Worm (Caenorhabditis elegans) whole organism, young adult: ENCODE results near the gene C17G10.13.
A peak's percentile ranks its signal among the peaks of the same experiment; 100 is the strongest.

Source experiments
- B0261.1 ChIP-seq: sonication (generic microtip); optimal IDR thresholded peaks from 2 replicates; lab custom pipeline; 2016; ENCODE audit warnings: mild to moderate bottlenecking, missing genetic modification characterization, moderate library complexity, missing compliant biosample characterization
- F33H1.4 ChIP-seq: fragments of 200-800 bp; sonication (Bioruptor generic); IDR thresholded peaks from 2 replicates; pipeline ENCODE4 v1.3.6; 2022; ENCODE audit warnings: missing genetic modification reagents, missing genetic modification characterization, missing compliant biosample characterization
- K11D2.4 ChIP-seq: fragments of 200-800 bp; sonication (Bioruptor generic); IDR thresholded peaks from 2 replicates; pipeline ENCODE4 v1.3.6; 2022; ENCODE audit warnings: missing genetic modification reagents, missing genetic modification characterization, missing compliant biosample characterization
- K12H6.12 ChIP-seq: fragments of 200-800 bp; sonication (Bioruptor generic); optimal IDR thresholded peaks from 2 replicates; lab custom pipeline; 2018; ENCODE audit warnings: mild to moderate bottlenecking, missing genetic modification characterization, missing compliant biosample characterization
- Y53G8AR.9 ChIP-seq: fragments of 200-800 bp; sonication (Bioruptor generic); conservative IDR thresholded peaks from 2 replicates; pipeline ENCODE4 v1.3.6; 2022; ENCODE audit warnings: missing genetic modification reagents, missing genetic modification characterization, missing compliant biosample characterization
- Y79H2A.3 ChIP-seq: fragments of 200-800 bp; sonication (Bioruptor generic); conservative IDR thresholded peaks from 2 replicates; pipeline ENCODE4 v1.3.6; 2022; ENCODE audit warnings: missing genetic modification reagents, missing genetic modification characterization, missing compliant biosample characterization
- Y95B8A.8 ChIP-seq: fragments of 200-800 bp; sonication (Bioruptor generic); IDR thresholded peaks from 2 replicates; pipeline ENCODE4 v1.3.6; 2022; ENCODE audit warnings: missing genetic modification reagents, missing genetic modification characterization, missing compliant biosample characterization
- ZK185.1 ChIP-seq: sonication (generic microtip); optimal IDR thresholded peaks from 2 replicates; lab custom pipeline; 2016; ENCODE audit warnings: mild to moderate bottlenecking, missing genetic modification characterization, missing compliant biosample characterization; ENCODE audit not compliant: poor library complexity, severe bottlenecking
- aptf-2 ChIP-seq: fragments of 200-800 bp; sonication (Bioruptor generic); conservative IDR thresholded peaks from 2 replicates; pipeline ENCODE4 v1.3.6; 2022; ENCODE audit warnings: missing genetic modification reagents, missing genetic modification characterization, missing compliant biosample characterization
- atf-7 ChIP-seq: sonication (generic microtip); optimal IDR thresholded peaks from 2 replicates; lab custom pipeline; 2017; ENCODE audit warnings: mild to moderate bottlenecking, missing genetic modification characterization, missing compliant biosample characterization
- attf-3 ChIP-seq: fragments of 200-800 bp; sonication (Bioruptor generic); conservative IDR thresholded peaks from 2 replicates; pipeline ENCODE4 v1.3.6; 2022; ENCODE audit warnings: missing genetic modification reagents, missing genetic modification characterization, missing compliant biosample characterization
- attf-6 ChIP-seq: fragments of 200-800 bp; sonication (Bioruptor generic); IDR thresholded peaks from 2 replicates; pipeline ENCODE4 v1.3.6; 2022; ENCODE audit warnings: missing genetic modification reagents, missing genetic modification characterization, missing compliant biosample characterization
- bed-1 ChIP-seq: fragments of 200-800 bp; sonication (Bioruptor generic); IDR thresholded peaks from 2 replicates; pipeline ENCODE4 v1.3.6; 2022; ENCODE audit warnings: missing genetic modification reagents, missing genetic modification characterization, missing compliant biosample characterization
- ccch-3 ChIP-seq: fragments of 200-800 bp; sonication (Bioruptor generic); optimal IDR thresholded peaks from 2 replicates; lab custom pipeline; 2018; ENCODE audit warnings: mild to moderate bottlenecking, missing genetic modification characterization, missing compliant biosample characterization
- cebp-1 ChIP-seq, 2 experiments: fragments of 200-800 bp in 1 of 2; sonication (Bioruptor generic) in 1 of 2; sonication (generic microtip) in 1 of 2; IDR thresholded peaks in 1 of 2; optimal IDR thresholded peaks in 1 of 2; 2 replicates each; pipeline versions ENCODE4 v1.3.6 to Lab custom; 2017 to 2022; ENCODE audit warnings: missing compliant biosample characterization in 2 of 2, missing genetic modification characterization in 2 of 2, mild to moderate bottlenecking in 1 of 2, missing genetic modification reagents in 1 of 2, moderate library complexity in 1 of 2
- chd-7 ChIP-seq: sonication (generic microtip); optimal IDR thresholded peaks from 2 replicates; lab custom pipeline; 2016; ENCODE audit warnings: mild to moderate bottlenecking, missing genetic modification characterization, moderate library complexity, missing compliant biosample characterization
- dox-1 ChIP-seq: fragments of 200-800 bp; sonication (Bioruptor generic); IDR thresholded peaks from 2 replicates; pipeline ENCODE4 v1.3.6; 2022; ENCODE audit warnings: missing genetic modification reagents, missing genetic modification characterization, missing compliant biosample characterization
- egrh-3 ChIP-seq: fragments of 200-800 bp; sonication (Bioruptor generic); IDR thresholded peaks from 2 replicates; pipeline ENCODE4 v1.3.6; 2022; ENCODE audit warnings: missing genetic modification reagents, missing genetic modification characterization, missing compliant biosample characterization
- hlh-12 ChIP-seq: sonication (generic microtip); optimal IDR thresholded peaks from 2 replicates; lab custom pipeline; 2016; ENCODE audit warnings: missing genetic modification characterization, missing compliant biosample characterization
- hlh-26 ChIP-seq: fragments of 200-800 bp; sonication (Bioruptor generic); conservative IDR thresholded peaks from 2 replicates; pipeline ENCODE4 v1.3.6; 2022; ENCODE audit warnings: missing genetic modification reagents, missing genetic modification characterization, missing compliant biosample characterization
- hmg-1.2 ChIP-seq: fragments of 200-800 bp; sonication (Bioruptor generic); IDR thresholded peaks from 2 replicates; pipeline ENCODE4 v1.3.6; 2022; ENCODE audit warnings: missing genetic modification reagents, missing genetic modification characterization, missing compliant biosample characterization
- hmg-20 ChIP-seq: fragments of 200-800 bp; sonication (Bioruptor generic); IDR thresholded peaks from 2 replicates; pipeline ENCODE4 v1.3.6; 2022; ENCODE audit warnings: missing genetic modification reagents, missing genetic modification characterization, missing compliant biosample characterization
- lag-1 ChIP-seq: fragments of 200-800 bp; sonication (Bioruptor generic); IDR thresholded peaks from 2 replicates; pipeline ENCODE4 v1.3.6; 2022; ENCODE audit warnings: missing genetic modification reagents, missing genetic modification characterization, missing compliant biosample characterization
- lin-26 ChIP-seq: fragments of 200-800 bp; sonication (Bioruptor generic); IDR thresholded peaks from 2 replicates; pipeline ENCODE4 v1.3.6; 2022; ENCODE audit warnings: missing genetic modification reagents, missing genetic modification characterization, missing compliant biosample characterization
- lin-54 ChIP-seq: fragments of 200-800 bp; sonication (Bioruptor generic); optimal IDR thresholded peaks from 2 replicates; lab custom pipeline; 2018; ENCODE audit warnings: mild to moderate bottlenecking, missing genetic modification characterization, missing compliant biosample characterization
- lsl-1 ChIP-seq: fragments of 200-800 bp; sonication (Bioruptor generic); optimal IDR thresholded peaks from 2 replicates; lab custom pipeline; 2018; ENCODE audit warnings: mild to moderate bottlenecking, missing genetic modification characterization, moderate library complexity, missing compliant biosample characterization
- madf-8 ChIP-seq: fragments of 200-800 bp; sonication (Bioruptor generic); conservative IDR thresholded peaks from 2 replicates; pipeline ENCODE4 v1.3.6; 2022; ENCODE audit warnings: missing genetic modification reagents, missing genetic modification characterization, missing compliant biosample characterization
- mes-4 ChIP-seq: sonication (generic microtip); optimal IDR thresholded peaks from 2 replicates; lab custom pipeline; 2016; ENCODE audit warnings: missing genotype, missing genetic modification characterization, missing compliant biosample characterization
- mxl-1 ChIP-seq: sonication (generic microtip); optimal IDR thresholded peaks from 2 replicates; lab custom pipeline; 2016; ENCODE audit warnings: missing genetic modification characterization, missing compliant biosample characterization
- nfya-2 ChIP-seq: fragments of 200-800 bp; sonication (Bioruptor generic); IDR thresholded peaks from 2 replicates; pipeline ENCODE4 v1.3.6; 2022; ENCODE audit warnings: missing genetic modification reagents, missing genetic modification characterization, missing compliant biosample characterization
- nhr-179 ChIP-seq: sonication (generic microtip); optimal IDR thresholded peaks from 2 replicates; lab custom pipeline; 2016; ENCODE audit warnings: mild to moderate bottlenecking, missing genetic modification characterization, missing compliant biosample characterization
- nhr-90 ChIP-seq: sonication (generic microtip); optimal IDR thresholded peaks from 2 replicates; lab custom pipeline; 2016; ENCODE audit warnings: missing genotype, mild to moderate bottlenecking, missing genetic modification characterization, missing compliant biosample characterization
- rcor-1 ChIP-seq: fragments of 200-800 bp; sonication (Bioruptor generic); IDR thresholded peaks from 2 replicates; pipeline ENCODE4 v1.3.6; 2022; ENCODE audit warnings: missing genetic modification reagents, missing genetic modification characterization, missing compliant biosample characterization
- rec-8 ChIP-seq, 2 experiments: sonication (generic microtip); optimal IDR thresholded peaks; 2 replicates each; lab custom pipeline; 2016; ENCODE audit warnings: mild to moderate bottlenecking in 2 of 2, missing genetic modification characterization in 2 of 2, missing genetic modification reagents in 2 of 2, missing genotype in 2 of 2, missing biosample characterization in 1 of 2, missing compliant biosample characterization in 1 of 2, moderate library complexity in 1 of 2
- rpc-1 ChIP-seq, 2 experiments: fragments of 150-350 bp in 1 of 2; sonication (generic microtip) in 1 of 2; optimal IDR thresholded peaks; 2 replicates each; lab custom pipeline; 2014 to 2018; ENCODE audit warnings: missing biosample characterization in 1 of 2, missing genetic modification characterization in 1 of 2, missing genetic modification reagents in 1 of 2, missing genotype in 1 of 2
- sea-2 ChIP-seq: fragments of 200-800 bp; sonication (Bioruptor generic); IDR thresholded peaks from 2 replicates; pipeline ENCODE4 v1.3.6; 2022; ENCODE audit warnings: missing genetic modification characterization, missing compliant biosample characterization
- snpc-1.3 ChIP-seq: sonication (generic microtip); optimal IDR thresholded peaks from 2 replicates; lab custom pipeline; 2017; ENCODE audit warnings: missing genetic modification characterization, mild to moderate bottlenecking, missing compliant biosample characterization, antibody characterized with exemption, moderate library complexity, missing genotype, missing genetic modification reagents; ENCODE audit not compliant: insufficient read depth
- snpc-3.4 ChIP-seq: sonication (generic microtip); optimal IDR thresholded peaks from 2 replicates; lab custom pipeline; 2017; ENCODE audit warnings: missing genetic modification characterization, mild to moderate bottlenecking, missing compliant biosample characterization, antibody characterized with exemption, moderate library complexity, missing genotype, missing genetic modification reagents
- snpc-4 ChIP-seq, 5 experiments: fragments of 150-350 bp in 1 of 5; sonication (generic microtip) in 4 of 5; optimal IDR thresholded peaks; 2 replicates each; lab custom pipeline; 2014 to 2018; ENCODE audit warnings: missing genetic modification characterization in 5 of 5, missing biosample characterization in 3 of 5, antibody characterized with exemption in 2 of 5, mild to moderate bottlenecking in 2 of 5, missing compliant biosample characterization in 2 of 5, missing genotype in 2 of 5, moderate library complexity in 2 of 5, missing genetic modification reagents in 1 of 5
- somi-1 ChIP-seq: fragments of 200-800 bp; sonication (Bioruptor generic); optimal IDR thresholded peaks from 2 replicates; lab custom pipeline; 2018; ENCODE audit warnings: mild to moderate bottlenecking, missing genetic modification characterization, missing compliant biosample characterization
- tbp1 ChIP-seq: fragments of 200-800 bp; sonication (Bioruptor generic); optimal IDR thresholded peaks from 2 replicates; lab custom pipeline; 2018; ENCODE audit warnings: mild to moderate bottlenecking, missing genetic modification characterization, missing compliant biosample characterization
- tbx-9 ChIP-seq: sonication (generic microtip); optimal IDR thresholded peaks from 2 replicates; lab custom pipeline; 2016; ENCODE audit warnings: borderline replicate concordance, missing genetic modification characterization, inconsistent platforms, missing compliant biosample characterization
- unc-62 ChIP-seq: fragments of 150-350 bp; optimal IDR thresholded peaks from 2 replicates; lab custom pipeline; 2014; ENCODE audit warnings: missing biosample characterization, missing genetic modification reagents, missing genetic modification characterization
- xnd-1 ChIP-seq: sonication (generic microtip); optimal IDR thresholded peaks from 2 replicates; lab custom pipeline; 2016; ENCODE audit warnings: missing genotype, missing genetic modification reagents, missing genetic modification characterization, missing compliant biosample characterization
- ztf-26 ChIP-seq: sonication (generic microtip); optimal IDR thresholded peaks from 2 replicates; lab custom pipeline; 2017; ENCODE audit warnings: missing genetic modification characterization, missing compliant biosample characterization
- ztf-6 ChIP-seq: fragments of 200-800 bp; sonication (Bioruptor generic); IDR thresholded peaks from 2 replicates; pipeline ENCODE4 v1.3.6; 2022; ENCODE audit warnings: missing genetic modification reagents, missing genetic modification characterization, missing compliant biosample characterization

C17G10.13 gene

ce11 chrII:5577060-5577459, 12.5 kb downstream of the C17G10.13 start (continued):
- TF ChIP-seq madf-8 = no peak
- TF ChIP-seq sea-2 (GFP tag; lab: Robert Waterston, UW) = no peak
- no peak for TF ChIP-seq ccch-3 (GFP tag; lab: Kevin White, UChicago)
- TF ChIP-seq B0261.1 (tag; lab: Kevin White, UChicago) = peak; percentile 90
- peak; percentile 22 for TF ChIP-seq snpc-3.4 (tag; lab: Kevin White, UChicago)
- peak; percentile 41 for TF ChIP-seq mxl-1 (tag; lab: Kevin White, UChicago)
- TF ChIP-seq lin-26 (GFP tag; lab: Robert Waterston, UW) = peak; percentile 86
- TF ChIP-seq hlh-12 (tag; lab: Kevin White, UChicago) = no peak
- TF ChIP-seq snpc-1.3 (tag; lab: Kevin White, UChicago) = peak; percentile 80
- no peak for TF ChIP-seq K12H6.12
- TF ChIP-seq Y79H2A.3 (GFP tag; lab: Robert Waterston, UW) = no peak
- TF ChIP-seq hmg-20 = no peak
- TF ChIP-seq nhr-179 (tag; lab: Kevin White, UChicago) = no peak
- TF ChIP-seq Y95B8A.8 = no peak
- peak; percentile 56 for TF ChIP-seq mes-4
- TF ChIP-seq aptf-2 = 0 out of 2 replicates have a peak, but pooled peaks have one; percentile 30
- peak; percentile 71 for TF ChIP-seq dox-1 (GFP tag; lab: Robert Waterston, UW)
- peak; percentile 7 for TF ChIP-seq ztf-26 (tag; lab: Kevin White, UChicago)
- no peak for TF ChIP-seq lag-1 (GFP tag; lab: Robert Waterston, UW)
- peak in 1 of 2 experiments; percentile 65 for TF ChIP-seq rec-8 (tag; optimal IDR thresholded peaks at IDR 0.05; lab: Kevin White, UChicago)
- TF ChIP-seq nfya-2 = no peak
- TF ChIP-seq xnd-1 (tag; lab: Kevin White, UChicago) = no peak
- peak; percentile 8 for TF ChIP-seq lsl-1 (GFP tag; lab: Kevin White, UChicago)
- TF ChIP-seq snpc-4 (GFP tag; optimal IDR thresholded peaks at IDR 0.05; lab: Kevin White, UChicago) = peak; percentile 54
- peak; percentile 25 to 86 (median 70) for TF ChIP-seq snpc-4 (tag; optimal IDR thresholded peaks at IDR 0.05; lab: Kevin White, UChicago)
- TF ChIP-seq hlh-26 (GFP tag; lab: Robert Waterston, UW) = no peak
- TF ChIP-seq tbx-9 (tag; lab: Kevin White, UChicago) = no peak
- TF ChIP-seq Y53G8AR.9 (GFP tag; lab: Robert Waterston, UW) = no peak
- peak; percentile 58 for TF ChIP-seq lin-54 (GFP tag; lab: Kevin White, UChicago)
- 0 out of 2 replicates have a peak, but pooled peaks have one; percentile 13 for TF ChIP-seq attf-3 (GFP tag; lab: Robert Waterston, UW)
- TF ChIP-seq F33H1.4 (GFP tag; lab: Robert Waterston, UW) = peak; percentile 27; the same call in 1 of the 2 replicates
- TF ChIP-seq egrh-3 (GFP tag; lab: Robert Waterston, UW) = no peak
- TF ChIP-seq rpc-1 (optimal IDR thresholded peaks at IDR 0.05; lab: Kevin White, UChicago) = peak; percentile 80
- peak; percentile 88 for TF ChIP-seq rpc-1 (tag; optimal IDR thresholded peaks at IDR 0.05; lab: Kevin White, UChicago)
- peak; percentile 51 for TF ChIP-seq ZK185.1 (tag; lab: Kevin White, UChicago)
- no peak for TF ChIP-seq rcor-1
- TF ChIP-seq atf-7 (tag; lab: Kevin White, UChicago) = no peak
- TF ChIP-seq cebp-1 (GFP tag; IDR thresholded peaks at IDR 0.05; lab: Robert Waterston, UW) = no peak
- TF ChIP-seq cebp-1 (tag; optimal IDR thresholded peaks at IDR 0.05; lab: Kevin White, UChicago) = no peak
- no peak for TF ChIP-seq K11D2.4 (GFP tag; lab: Robert Waterston, UW)
- no peak for TF ChIP-seq unc-62 (GFP tag; lab: Kevin White, UChicago)
- peak; percentile 56 for TF ChIP-seq chd-7 (tag; lab: Kevin White, UChicago)
- peak; percentile 70 for TF ChIP-seq attf-6 (GFP tag; lab: Robert Waterston, UW)
- no peak for TF ChIP-seq somi-1 (GFP tag; lab: Kevin White, UChicago)
- peak; percentile 99 for TF ChIP-seq tbp1 (GFP tag; lab: Kevin White, UChicago)
- TF ChIP-seq bed-1 (GFP tag; lab: Robert Waterston, UW) = no peak
- TF ChIP-seq hmg-1.2 (GFP tag; lab: Robert Waterston, UW) = peak; percentile 71
- peak; percentile 66 for TF ChIP-seq nhr-90
- TF ChIP-seq ztf-6 (GFP tag; lab: Robert Waterston, UW) = no peak
